Worm (Caenorhabditis elegans): ENCODE results near the gene R05G9R.1.

R05G9R.1 gene

DNA sequence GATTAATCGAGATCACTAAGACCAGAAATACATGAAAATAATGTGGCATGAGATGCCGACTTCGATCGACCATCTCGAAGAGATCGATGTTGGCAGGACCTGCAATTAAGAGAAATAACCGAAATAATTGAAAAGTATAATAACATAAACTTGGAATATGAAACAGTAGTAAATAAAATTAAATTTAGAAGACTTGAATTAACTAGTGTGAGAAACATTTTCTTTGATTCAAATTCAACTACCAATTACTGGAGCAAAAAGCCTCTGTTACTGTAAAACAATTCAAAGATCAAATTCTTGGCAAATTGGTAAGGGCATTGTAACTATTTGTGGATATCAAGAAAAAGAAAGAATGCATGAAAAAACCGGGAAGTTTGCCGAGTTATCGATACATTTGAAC is at the start of gene R05G9R.1:
Gene R05G9R.1, minus strand, starts transcription at position 101 of the 400 bp plus-strand sequence.
- TF ChIP-seq lin-38 (GFP tag; IDR thresholded peaks at IDR 0.05) = no peak
- no peak for TF ChIP-seq spr-3 (GFP tag; optimal IDR thresholded peaks at IDR 0.05)
- TF ChIP-seq dve-1 (tag; optimal IDR thresholded peaks at IDR 0.05; ENCODE audit: insufficient read depth) = no peak
- TF ChIP-seq nhr-76 (tag; optimal IDR thresholded peaks at IDR 0.05) = no peak
- no peak for TF ChIP-seq gei-8 (GFP tag; optimal IDR thresholded peaks at IDR 0.05)
- no peak for TF ChIP-seq zip-2 (tag; optimal IDR thresholded peaks at IDR 0.05)
- TF ChIP-seq ceh-20 (GFP tag; IDR thresholded peaks at IDR 0.05) = no peak
- no peak for TF ChIP-seq lin-15B (tag; optimal IDR thresholded peaks at IDR 0.05)
- no peak for TF ChIP-seq ceh-82 (tag; optimal IDR thresholded peaks at IDR 0.05)
- TF ChIP-seq dmd-8 (GFP tag; IDR thresholded peaks at IDR 0.05) = no peak
- no peak for TF ChIP-seq D1046.2 (GFP tag; IDR thresholded peaks at IDR 0.05)
- no peak for TF ChIP-seq lin-39 (tag; optimal IDR thresholded peaks at IDR 0.05)

DNA sequence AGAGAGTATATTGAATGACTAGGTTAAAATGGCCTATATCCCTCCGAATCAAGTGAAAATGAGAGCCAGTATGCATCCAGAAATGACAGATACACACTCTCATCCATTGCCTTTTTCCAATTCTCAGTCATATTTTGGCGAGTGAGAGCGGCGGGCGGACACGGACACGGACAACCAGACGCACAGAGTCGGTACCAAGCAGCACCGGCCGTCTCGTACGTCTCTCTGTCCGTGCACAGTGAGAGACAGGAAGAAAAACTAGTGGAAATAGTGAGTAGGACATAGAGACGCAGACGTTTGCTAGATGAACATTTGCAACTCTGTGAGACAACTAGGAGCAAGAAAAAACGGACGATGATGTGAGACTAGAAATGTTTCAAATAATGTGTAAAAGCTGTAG is 49.4 kb upstream of the R05G9R.1 start:
- TF ChIP-seq nhr-111 (GFP tag; optimal IDR thresholded peaks at IDR 0.05) = no peak
- peak; percentile 35; the same call in 1 of the 2 replicates for TF ChIP-seq T26A8.4 (GFP tag; IDR thresholded peaks at IDR 0.05)
- peak; percentile 78 for TF ChIP-seq hmg-1.1 (GFP tag; IDR thresholded peaks at IDR 0.05)
- peak; percentile 27 for TF ChIP-seq F37D6.2 (tag; optimal IDR thresholded peaks at IDR 0.05)
- peak; percentile 43 for TF ChIP-seq dve-1 (tag; optimal IDR thresholded peaks at IDR 0.05; ENCODE audit: insufficient read depth)
- TF ChIP-seq mes-2 (tag; optimal IDR thresholded peaks at IDR 0.05; ENCODE audit: poor library complexity, severe bottlenecking) = peak; percentile 31
- TF ChIP-seq zip-2 (tag; optimal IDR thresholded peaks at IDR 0.05) = no peak
- peak in 1 of 2 experiments; percentile 13 for TF ChIP-seq unc-62 (GFP tag; optimal IDR thresholded peaks at IDR 0.05 in 1 of 2)
- no peak for TF ChIP-seq unc-62 (tag; optimal IDR thresholded peaks at IDR 0.05)
- no peak for TF ChIP-seq daf-16 (GFP tag; optimal IDR thresholded peaks at IDR 0.05)
- peak; percentile 22 for TF ChIP-seq daf-16 (tag; optimal IDR thresholded peaks at IDR 0.05)
- peak; percentile 53 for TF ChIP-seq mep-1 (tag; optimal IDR thresholded peaks at IDR 0.05)
- TF ChIP-seq tra-1 (GFP tag; IDR thresholded peaks at IDR 0.05) = no peak
- TF ChIP-seq ctbp-1 (GFP tag; IDR thresholded peaks at IDR 0.05) = peak; percentile 49; the same call in 1 of the 2 replicates
- no peak for TF ChIP-seq egl-43 (GFP tag; IDR thresholded peaks at IDR 0.05)
- no peak for TF ChIP-seq pqm-1 (tag; optimal IDR thresholded peaks at IDR 0.05)
- TF ChIP-seq lsy-2 (tag; optimal IDR thresholded peaks at IDR 0.05) = peak in 1 of 2 experiments; percentile 27
- peak; percentile 72 for TF ChIP-seq hlh-11 (tag; optimal IDR thresholded peaks at IDR 0.05)
- peak in 1 of 2 experiments; percentile 7 for TF ChIP-seq hif-1 (tag; optimal IDR thresholded peaks at IDR 0.05)
- no peak for TF ChIP-seq snpc-4 (tag; optimal IDR thresholded peaks at IDR 0.05)
- peak in 1 of 2 experiments; percentile 27 for TF ChIP-seq mdl-1 (tag; optimal IDR thresholded peaks at IDR 0.05)
- TF ChIP-seq ceh-82 (tag; optimal IDR thresholded peaks at IDR 0.05) = no peak

DNA sequence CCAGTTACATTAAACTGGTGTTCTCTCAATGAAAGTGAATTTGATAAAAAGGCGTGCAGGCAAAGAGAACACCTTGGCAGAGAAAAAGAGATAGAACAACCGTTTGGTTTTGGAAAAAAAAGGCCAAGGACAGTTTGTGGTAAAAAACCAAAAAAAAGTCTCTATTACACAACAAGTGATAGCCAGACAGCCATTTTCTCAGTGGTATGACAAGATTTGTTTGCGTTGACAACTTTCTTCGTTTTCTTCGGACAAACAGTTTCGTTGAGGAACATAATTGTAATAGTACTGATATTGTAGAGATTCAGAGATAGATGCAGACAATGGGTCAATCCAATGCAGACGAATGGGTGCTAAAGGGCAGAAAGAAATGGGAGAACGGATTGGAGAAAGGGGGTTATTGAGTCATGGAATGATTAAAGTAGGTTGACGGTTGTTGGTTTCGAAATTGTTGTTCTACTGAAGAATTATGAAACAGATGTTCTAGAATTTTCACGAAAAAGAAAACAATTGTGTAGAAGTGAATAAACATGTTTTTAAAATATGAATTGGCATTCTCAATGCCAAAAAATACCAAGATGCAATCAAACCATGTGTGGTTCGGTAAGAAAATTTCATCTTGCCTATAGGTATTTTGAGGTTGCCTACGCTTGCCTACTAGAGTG is 48.5 kb upstream of the R05G9R.1 start:
- no peak for TF ChIP-seq dmd-9 (GFP tag; IDR thresholded peaks at IDR 0.05)
- no peak for TF ChIP-seq zag-1 (tag; optimal IDR thresholded peaks at IDR 0.05)
- TF ChIP-seq unc-39 (tag; optimal IDR thresholded peaks at IDR 0.05) = no peak
- no peak for TF ChIP-seq nhr-42 (GFP tag; IDR thresholded peaks at IDR 0.05)
- TF ChIP-seq madf-9 (GFP tag; conservative IDR thresholded peaks at IDR 0.05) = no peak
- TF ChIP-seq egl-27 (tag; optimal IDR thresholded peaks at IDR 0.05) = no peak
- TF ChIP-seq fos-1 (tag; optimal IDR thresholded peaks at IDR 0.05) = no peak
- TF ChIP-seq zip-2 (tag; optimal IDR thresholded peaks at IDR 0.05) = no peak
- TF ChIP-seq nhr-111 (GFP tag; optimal IDR thresholded peaks at IDR 0.05) = no peak
- TF ChIP-seq madf-5 (GFP tag; IDR thresholded peaks at IDR 0.05) = no peak
- no peak for TF ChIP-seq mep-1 (tag; optimal IDR thresholded peaks at IDR 0.05)
- 0 out of 2 replicates have a peak, but pooled peaks have one; percentile 37 for TF ChIP-seq lin-29 (GFP tag; IDR thresholded peaks at IDR 0.05)
- no peak for TF ChIP-seq nhr-41 (GFP tag; IDR thresholded peaks at IDR 0.05)
- TF ChIP-seq hif-1 (tag; optimal IDR thresholded peaks at IDR 0.05) = no peak
- peak; percentile 82 for TF ChIP-seq cey-2 (tag; optimal IDR thresholded peaks at IDR 0.05; ENCODE audit: borderline replicate concordance, insufficient read depth)
- TF ChIP-seq nhr-237 (tag; optimal IDR thresholded peaks at IDR 0.05) = no peak
- TF ChIP-seq pqm-1 (tag; optimal IDR thresholded peaks at IDR 0.05) = no peak
- no peak for TF ChIP-seq T26A8.4 (GFP tag; IDR thresholded peaks at IDR 0.05)
- no peak for TF ChIP-seq daf-8 (GFP tag; IDR thresholded peaks at IDR 0.05)
- TF ChIP-seq nhr-11 (tag; optimal IDR thresholded peaks at IDR 0.05) = no peak
- TF ChIP-seq F10B5.3 (tag; optimal IDR thresholded peaks at IDR 0.05) = no peak
- peak in 1 of 2 experiments; percentile 92 for TF ChIP-seq unc-62 (GFP tag; optimal IDR thresholded peaks at IDR 0.05 in 1 of 2)
- no peak for TF ChIP-seq unc-62 (tag; optimal IDR thresholded peaks at IDR 0.05)
- no peak for TF ChIP-seq sdz-12 (GFP tag; optimal IDR thresholded peaks at IDR 0.05)
